Worm (Caenorhabditis elegans): ENCODE measurements around the gene far-6.

ce11 chrIV:13331285-13331684 is 3.1 kb downstream of the far-6 start, which contains the start of gene pqn-74:
- no peak for TF ChIP-seq T22C8.4 (GFP tag; IDR thresholded peaks at IDR 0.05)
- no peak for TF ChIP-seq tab-1 (GFP tag; IDR thresholded peaks at IDR 0.05)
- TF ChIP-seq cog-1 (tag; optimal IDR thresholded peaks at IDR 0.05) = no peak
- no peak for TF ChIP-seq flt-1 (GFP tag; IDR thresholded peaks at IDR 0.05)
- TF ChIP-seq ztf-23 (GFP tag; IDR thresholded peaks at IDR 0.05) = no peak
- no peak for TF ChIP-seq ztf-29 (GFP tag; IDR thresholded peaks at IDR 0.05)
- no peak for TF ChIP-seq klf-2 (GFP tag; conservative IDR thresholded peaks at IDR 0.05)
- no peak for TF ChIP-seq ref-1 (GFP tag; conservative IDR thresholded peaks at IDR 0.05)
- TF ChIP-seq med-1 (GFP tag; optimal IDR thresholded peaks at IDR 0.05; ENCODE audit: insufficient read depth) = no peak
